Fruit fly (Drosophila melanogaster) whole organism, embryonic: ENCODE measurements around the gene CG9855.

Experiments
- CG10543 ChIP-seq: fragments of 200-800 bp; sonication (Bioruptor generic); optimal IDR thresholded peaks from 3 replicates; lab custom pipeline; 2017; ENCODE audit warnings: missing biosample characterization, mild to moderate bottlenecking, missing genetic modification characterization, moderate library complexity
- CG10654 ChIP-seq: fragments of 200-800 bp; sonication (Bioruptor generic); optimal IDR thresholded peaks from 2 replicates; lab custom pipeline; 2016; ENCODE audit warnings: missing biosample characterization, missing genetic modification characterization
- CG11560 ChIP-seq: fragments of 200-800 bp; sonication (Bioruptor generic); IDR thresholded peaks from 3 replicates; pipeline ENCODE4 v1.3.6; 2022; ENCODE audit warnings: missing biosample characterization, missing genetic modification characterization
- CG12659 ChIP-seq: fragments of 200-800 bp; sonication (Bioruptor generic); optimal IDR thresholded peaks from 3 replicates; lab custom pipeline; 2017; ENCODE audit warnings: mild to moderate bottlenecking, missing biosample characterization, missing genetic modification reagents, missing genetic modification characterization
- CG14860 ChIP-seq: fragments of 200-800 bp; sonication (Bioruptor generic); IDR thresholded peaks from 3 replicates; pipeline ENCODE4 v1.3.6; 2022; ENCODE audit warnings: missing biosample characterization, missing genetic modification characterization; ENCODE audit not compliant: partially characterized antibody
- CG15601 ChIP-seq: fragments of 200-800 bp; sonication (Bioruptor generic); optimal IDR thresholded peaks from 3 replicates; lab custom pipeline; 2019; ENCODE audit warnings: missing biosample characterization, mild to moderate bottlenecking, missing genetic modification characterization, moderate library complexity
- CG16779 ChIP-seq: fragments of 200-800 bp; sonication (Bioruptor generic); IDR thresholded peaks from 2 replicates; pipeline ENCODE4 v1.3.6; 2022; ENCODE audit warnings: missing biosample characterization, missing genetic modification characterization
- CG17328 ChIP-seq: fragments of 200-800 bp; sonication (Bioruptor generic); IDR thresholded peaks from 2 replicates; pipeline ENCODE4 v1.3.6; 2022; ENCODE audit warnings: missing biosample characterization, missing genetic modification characterization
- CG17359 ChIP-seq: fragments of 200-800 bp; sonication (Bioruptor generic); optimal IDR thresholded peaks from 3 replicates; lab custom pipeline; 2018; ENCODE audit warnings: missing biosample characterization, mild to moderate bottlenecking, missing genetic modification characterization, moderate library complexity
- CG17802 ChIP-seq: fragments of 200-800 bp; sonication (Bioruptor generic); optimal IDR thresholded peaks from 2 replicates; lab custom pipeline; 2018; ENCODE audit warnings: missing biosample characterization, mild to moderate bottlenecking, missing genetic modification characterization, moderate library complexity
- CG17829 ChIP-seq: fragments of 200-800 bp; optimal IDR thresholded peaks from 2 replicates; lab custom pipeline; 2019; ENCODE audit warnings: missing biosample characterization, mild to moderate bottlenecking, missing genetic modification characterization, moderate library complexity
- CG18599 ChIP-seq: fragments of 200-800 bp; sonication (Bioruptor generic); optimal IDR thresholded peaks from 3 replicates; lab custom pipeline; 2017; ENCODE audit warnings: missing biosample characterization, missing genetic modification characterization, mild to moderate bottlenecking, moderate library complexity, missing genetic modification reagents
- CG2875 ChIP-seq: fragments of 200-800 bp; sonication (Bioruptor generic); optimal IDR thresholded peaks from 2 replicates; lab custom pipeline; 2017; ENCODE audit warnings: missing biosample characterization, mild to moderate bottlenecking, missing genetic modification characterization, missing genetic modification reagents
- CG33213 ChIP-seq: fragments of 200-800 bp; sonication (Bioruptor generic); optimal IDR thresholded peaks from 3 replicates; lab custom pipeline; 2016; ENCODE audit warnings: missing biosample characterization, missing genetic modification characterization
- CG4328 ChIP-seq: fragments of 200-800 bp; sonication (Bioruptor generic); optimal IDR thresholded peaks from 3 replicates; lab custom pipeline; 2017; ENCODE audit warnings: missing biosample characterization, missing genetic modification reagents, missing genetic modification characterization
- CG43689 ChIP-seq: fragments of 200-800 bp; sonication (Bioruptor generic); IDR thresholded peaks from 2 replicates; pipeline ENCODE4 v1.3.6; 2022; ENCODE audit warnings: missing biosample characterization, missing genetic modification characterization
- CG6854 ChIP-seq: fragments of 200-800 bp; sonication (Bioruptor generic); optimal IDR thresholded peaks from 3 replicates; lab custom pipeline; 2017; ENCODE audit warnings: missing biosample characterization, mild to moderate bottlenecking, missing genetic modification characterization
- CG7556 ChIP-seq: fragments of 200-800 bp; sonication (Bioruptor generic); optimal IDR thresholded peaks from 2 replicates; lab custom pipeline; 2017; ENCODE audit warnings: missing biosample characterization, mild to moderate bottlenecking, missing genetic modification characterization
- CG7839 ChIP-seq: fragments of 200-800 bp; sonication (Bioruptor generic); optimal IDR thresholded peaks from 3 replicates; lab custom pipeline; 2018; ENCODE audit warnings: missing biosample characterization, mild to moderate bottlenecking, missing genetic modification characterization, moderate library complexity
- CG9932 ChIP-seq: fragments of 200-800 bp; sonication (Bioruptor generic); IDR thresholded peaks from 2 replicates; pipeline ENCODE4 v1.3.6; 2022; ENCODE audit warnings: missing biosample characterization, missing genetic modification characterization
- CrebB ChIP-seq: fragments of 200-800 bp; sonication (Bioruptor generic); optimal IDR thresholded peaks from 3 replicates; lab custom pipeline; 2018; ENCODE audit warnings: missing biosample characterization, mild to moderate bottlenecking, missing genetic modification characterization
- Dek ChIP-seq: fragments of 200-800 bp; sonication (Bioruptor generic); optimal IDR thresholded peaks from 3 replicates; lab custom pipeline; 2019; ENCODE audit warnings: missing biosample characterization, mild to moderate bottlenecking, missing genetic modification characterization, moderate library complexity
- Doc3 ChIP-seq: fragments of 200-800 bp; sonication (Bioruptor generic); IDR thresholded peaks from 3 replicates; pipeline ENCODE4 v1.3.6; 2022; ENCODE audit warnings: missing biosample characterization, missing genetic modification characterization; ENCODE audit not compliant: partially characterized antibody
- E2f2 ChIP-seq: fragments of 200-800 bp; sonication (Bioruptor generic); IDR thresholded peaks from 2 replicates; pipeline ENCODE4 v1.3.6; 2022; ENCODE audit warnings: missing biosample characterization, missing genetic modification characterization
- Ets65A ChIP-seq: fragments of 200-800 bp; sonication (Bioruptor generic); peaks from one replicate; lab custom pipeline; 2016; ENCODE audit warnings: missing biosample characterization, missing genetic modification characterization
- Fer3 ChIP-seq: fragments of 200-800 bp; sonication (Bioruptor generic); optimal IDR thresholded peaks from 2 replicates; lab custom pipeline; 2018; ENCODE audit warnings: missing biosample characterization, mild to moderate bottlenecking, missing genetic modification characterization, moderate library complexity
- Gug ChIP-seq: fragments of 200-800 bp; sonication (Bioruptor generic); IDR thresholded peaks from 4 replicates; pipeline ENCODE4 v1.3.6; 2022; ENCODE audit warnings: missing biosample characterization, missing genetic modification characterization
- Ptx1 ChIP-seq: fragments of 200-800 bp; sonication (Bioruptor generic); IDR thresholded peaks from 2 replicates; pipeline ENCODE4 v1.3.6; 2022; ENCODE audit warnings: missing biosample characterization, missing genetic modification characterization
- Spps ChIP-seq: fragments of 200-800 bp; sonication (Bioruptor generic); optimal IDR thresholded peaks from 2 replicates; lab custom pipeline; 2018; ENCODE audit warnings: missing biosample characterization, mild to moderate bottlenecking, missing genetic modification characterization
- ap ChIP-seq: fragments of 200-800 bp; sonication (Bioruptor generic); IDR thresholded peaks from 2 replicates; pipeline ENCODE4 v1.3.6; 2022; ENCODE audit warnings: missing biosample characterization, missing genetic modification characterization
- ash1 ChIP-seq: fragments of 200-800 bp; sonication (Bioruptor generic); optimal IDR thresholded peaks from 2 replicates; lab custom pipeline; 2018; ENCODE audit warnings: missing biosample characterization, mild to moderate bottlenecking, missing genetic modification characterization
- bigmax ChIP-seq: fragments of 200-800 bp; sonication (Bioruptor generic); optimal IDR thresholded peaks from 2 replicates; lab custom pipeline; 2018; ENCODE audit warnings: missing biosample characterization, mild to moderate bottlenecking, missing genetic modification characterization
- corto ChIP-seq: fragments of 200-800 bp; sonication (Bioruptor generic); optimal IDR thresholded peaks from 2 replicates; lab custom pipeline; 2016; ENCODE audit warnings: missing biosample characterization, mild to moderate bottlenecking, missing genetic modification characterization, moderate library complexity
- danr ChIP-seq: fragments of 200-800 bp; sonication (Bioruptor generic); IDR thresholded peaks from 2 replicates; pipeline ENCODE4 v1.3.6; 2022; ENCODE audit warnings: missing biosample characterization, missing genetic modification characterization
- eyg ChIP-seq: fragments of 200-800 bp; sonication (Bioruptor generic); optimal IDR thresholded peaks from 3 replicates; lab custom pipeline; 2016; ENCODE audit warnings: missing biosample characterization, missing genetic modification characterization
- gce ChIP-seq: fragments of 200-800 bp; sonication (Bioruptor generic); IDR thresholded peaks from 3 replicates; pipeline ENCODE4 v1.3.6; 2022; ENCODE audit warnings: missing biosample characterization, missing genetic modification characterization
- jigr1 ChIP-seq: fragments of 200-800 bp; sonication (Bioruptor generic); IDR thresholded peaks from 3 replicates; pipeline ENCODE4 v1.3.6; 2022; ENCODE audit warnings: missing biosample characterization, missing genetic modification characterization
- jing ChIP-seq: fragments of 200-800 bp; sonication (Bioruptor generic); optimal IDR thresholded peaks from 2 replicates; lab custom pipeline; 2018; ENCODE audit warnings: missing biosample characterization, mild to moderate bottlenecking, missing genetic modification characterization
- knrl ChIP-seq: fragments of 200-800 bp; sonication (Bioruptor generic); IDR thresholded peaks from 3 replicates; pipeline ENCODE4 v1.3.6; 2022; ENCODE audit warnings: missing biosample characterization, missing genetic modification characterization; ENCODE audit not compliant: partially characterized antibody
- mam ChIP-seq: fragments of 200-800 bp; sonication (Bioruptor generic); optimal IDR thresholded peaks from 3 replicates; lab custom pipeline; 2016; ENCODE audit warnings: missing biosample characterization, missing genetic modification characterization
- nom ChIP-seq: fragments of 200-800 bp; sonication (Bioruptor generic); optimal IDR thresholded peaks from 2 replicates; lab custom pipeline; 2017; ENCODE audit warnings: missing biosample characterization, missing genetic modification characterization, mild to moderate bottlenecking, moderate library complexity, missing genetic modification reagents
- peb ChIP-seq: fragments of 200-800 bp; sonication (Bioruptor generic); IDR thresholded peaks from 2 replicates; pipeline ENCODE4 v1.3.6; 2022; ENCODE audit warnings: missing biosample characterization, missing genetic modification characterization
- seq ChIP-seq: fragments of 200-800 bp; sonication (Bioruptor generic); IDR thresholded peaks from 2 replicates; pipeline ENCODE4 v1.3.6; 2022; ENCODE audit warnings: missing biosample characterization, missing genetic modification characterization
- sqz ChIP-seq: fragments of 200-800 bp; sonication (Bioruptor generic); optimal IDR thresholded peaks from 3 replicates; lab custom pipeline; 2018; ENCODE audit warnings: missing biosample characterization, mild to moderate bottlenecking, missing genetic modification characterization
- stwl ChIP-seq: fragments of 200-800 bp; sonication (Bioruptor generic); optimal IDR thresholded peaks from 3 replicates; lab custom pipeline; 2018; ENCODE audit warnings: missing biosample characterization, mild to moderate bottlenecking, missing genetic modification characterization, moderate library complexity
- sug ChIP-seq: fragments of 200-800 bp; optimal IDR thresholded peaks from 2 replicates; lab custom pipeline; 2019; ENCODE audit warnings: missing biosample characterization, mild to moderate bottlenecking, missing genetic modification characterization, moderate library complexity
- unpg ChIP-seq: fragments of 200-800 bp; sonication (Bioruptor generic); optimal IDR thresholded peaks from 3 replicates; lab custom pipeline; 2018; ENCODE audit warnings: missing biosample characterization, mild to moderate bottlenecking, missing genetic modification characterization, moderate library complexity
- vnd ChIP-seq: fragments of 200-800 bp; sonication (Bioruptor generic); IDR thresholded peaks from 3 replicates; pipeline ENCODE4 v1.3.6; 2022; ENCODE audit warnings: missing biosample characterization, missing genetic modification characterization; ENCODE audit not compliant: partially characterized antibody
- wdn ChIP-seq: fragments of 200-800 bp; sonication (Bioruptor generic); IDR thresholded peaks from 2 replicates; pipeline ENCODE4 v1.3.6; 2022; ENCODE audit warnings: missing biosample characterization, missing genetic modification characterization
- yki ChIP-seq: fragments of >200 bp; optimal IDR thresholded peaks from 3 replicates; lab custom pipeline; 2018

The CG9855 gene

dm6 chr3R:4381079-4381919, 16.4 kb downstream of the CG9855 start, which contains the start of gene Cont (continued):
- no peak for TF ChIP-seq eyg (GFP tag; lab: Kevin White, UChicago)
- no peak for TF ChIP-seq sug (tag; lab: Kevin White, UChicago)
- TF ChIP-seq E2f2 (GFP tag; lab: Robert Waterston, UW), result peak; percentile 98
- TF ChIP-seq Ets65A (GFP tag; lab: Kevin White, UChicago), result no peak
- TF ChIP-seq ash1 (GFP tag; lab: Kevin White, UChicago), result no peak
- peak; percentile 24 for TF ChIP-seq CG17829 (tag; lab: Kevin White, UChicago)
- TF ChIP-seq sqz (GFP tag; lab: Kevin White, UChicago), result no peak
- TF ChIP-seq knrl (GFP tag; lab: Robert Waterston, UW), result peak; percentile 91
- TF ChIP-seq danr (GFP tag; lab: Robert Waterston, UW), result no peak
- no peak for TF ChIP-seq corto (GFP tag; lab: Kevin White, UChicago)
- TF ChIP-seq CG6854 (GFP tag; lab: Kevin White, UChicago), result no peak
- TF ChIP-seq wdn (GFP tag; lab: Robert Waterston, UW), result no peak
- TF ChIP-seq CG15601 (tag; lab: Kevin White, UChicago), result peak; percentile 1
- no peak for TF ChIP-seq Ptx1 (GFP tag; lab: Robert Waterston, UW)
- TF ChIP-seq CG7839, result no peak
- TF ChIP-seq CG2875 (GFP tag; lab: Kevin White, UChicago), result no peak
- no peak for TF ChIP-seq Dek (tag; lab: Kevin White, UChicago)
- peak; percentile 86 for TF ChIP-seq vnd (GFP tag; lab: Robert Waterston, UW)
- no peak for TF ChIP-seq CG7556 (GFP tag; lab: Kevin White, UChicago)
- TF ChIP-seq CG17802 (tag; lab: Kevin White, UChicago), result no peak
- TF ChIP-seq CG33213 (GFP tag; lab: Kevin White, UChicago), result no peak
- TF ChIP-seq CrebB (tag; lab: Kevin White, UChicago), result no peak
- TF ChIP-seq CG16779, result no peak
- TF ChIP-seq nom (GFP tag; lab: Kevin White, UChicago), result no peak
- no peak for TF ChIP-seq CG18599
- peak; percentile 92 for TF ChIP-seq CG11560 (tag; lab: Robert Waterston, UW)
- TF ChIP-seq stwl (tag; lab: Kevin White, UChicago), result peak; percentile 55
- TF ChIP-seq CG10654, result no peak
- no peak for TF ChIP-seq seq (GFP tag; lab: Robert Waterston, UW)
- TF ChIP-seq Gug (GFP tag; lab: Robert Waterston, UW), result peak; percentile 14; the same call in 1 of the 4 replicates
- peak; percentile 48 for TF ChIP-seq CG12659 (GFP tag; lab: Kevin White, UChicago)
- no peak for TF ChIP-seq yki (lab: Kevin White, UChicago)
- peak; percentile 36 for TF ChIP-seq mam
- TF ChIP-seq Fer3 (tag; lab: Kevin White, UChicago), result no peak
- no peak for TF ChIP-seq Spps (tag; lab: Kevin White, UChicago)
- TF ChIP-seq ap (GFP tag; lab: Robert Waterston, UW), result no peak
- TF ChIP-seq gce (GFP tag; lab: Robert Waterston, UW), result no peak
- TF ChIP-seq peb (GFP tag; lab: Robert Waterston, UW), result no peak
- no peak for TF ChIP-seq jigr1 (GFP tag; lab: Robert Waterston, UW)
- TF ChIP-seq CG17328 (GFP tag; lab: Robert Waterston, UW), result no peak
- no peak for TF ChIP-seq bigmax (GFP tag; lab: Kevin White, UChicago)
- TF ChIP-seq unpg (GFP tag; lab: Kevin White, UChicago), result no peak
- TF ChIP-seq jing, result no peak
- peak; percentile 89 for TF ChIP-seq Doc3 (GFP tag; lab: Robert Waterston, UW)
- no peak for TF ChIP-seq CG4328 (GFP tag; lab: Kevin White, UChicago)
- TF ChIP-seq CG9932, result peak; percentile 46; the same call in 1 of the 2 replicates
- no peak for TF ChIP-seq CG17359
- TF ChIP-seq CG14860 (GFP tag; lab: Robert Waterston, UW), result peak; percentile 93
- TF ChIP-seq CG10543 (GFP tag; lab: Kevin White, UChicago), result no peak
- TF ChIP-seq CG43689 (GFP tag; lab: Robert Waterston, UW), result no peak
